Worm (Caenorhabditis elegans) whole organism, L4 larva: ENCODE results near the gene Y41C4A.7.

Experiments used
- F26F4.8 ChIP-seq: fragments of 200-800 bp; sonication (Bioruptor generic); conservative IDR thresholded peaks from 2 replicates; pipeline ENCODE4 v1.3.6; 2022; ENCODE audit warnings: missing genetic modification characterization, missing compliant biosample characterization
- T20F7.1 ChIP-seq: fragments of 200-800 bp; sonication (Bioruptor generic); optimal IDR thresholded peaks from 2 replicates; lab custom pipeline; 2018; ENCODE audit warnings: mild to moderate bottlenecking, missing genetic modification characterization, missing compliant biosample characterization
- ceh-82 ChIP-seq: sonication (generic microtip); optimal IDR thresholded peaks from 2 replicates; lab custom pipeline; 2017; ENCODE audit warnings: missing biosample characterization, missing genetic modification characterization
- lin-13 ChIP-seq: fragments of 150-350 bp; optimal IDR thresholded peaks from 2 replicates; lab custom pipeline; 2014; ENCODE audit warnings: missing biosample characterization, missing genetic modification reagents, missing genetic modification characterization
- mdt-29 ChIP-seq: fragments of 200-800 bp; sonication (Bioruptor generic); IDR thresholded peaks from 2 replicates; pipeline ENCODE4 v1.3.6; 2022; ENCODE audit warnings: missing genetic modification reagents, missing genetic modification characterization, missing compliant biosample characterization
- nhr-111 ChIP-seq: fragments of 200-800 bp; sonication (Bioruptor generic); optimal IDR thresholded peaks from 2 replicates; lab custom pipeline; 2018; ENCODE audit warnings: mild to moderate bottlenecking, missing genetic modification characterization, missing compliant biosample characterization
- snpc-1.2 ChIP-seq: fragments of 200-800 bp; sonication (Bioruptor generic); IDR thresholded peaks from 2 replicates; pipeline ENCODE4 v1.3.6; 2022; ENCODE audit warnings: missing genetic modification reagents, missing genetic modification characterization, missing compliant biosample characterization
- unc-130 ChIP-seq: sonication (generic microtip); optimal IDR thresholded peaks from 2 replicates; lab custom pipeline; 2016; ENCODE audit warnings: missing genetic modification reagents, missing genetic modification characterization, missing compliant biosample characterization
- unc-39 ChIP-seq: sonication (generic microtip); optimal IDR thresholded peaks from 2 replicates; lab custom pipeline; 2017; ENCODE audit warnings: missing biosample characterization, missing genetic modification characterization

DNA sequence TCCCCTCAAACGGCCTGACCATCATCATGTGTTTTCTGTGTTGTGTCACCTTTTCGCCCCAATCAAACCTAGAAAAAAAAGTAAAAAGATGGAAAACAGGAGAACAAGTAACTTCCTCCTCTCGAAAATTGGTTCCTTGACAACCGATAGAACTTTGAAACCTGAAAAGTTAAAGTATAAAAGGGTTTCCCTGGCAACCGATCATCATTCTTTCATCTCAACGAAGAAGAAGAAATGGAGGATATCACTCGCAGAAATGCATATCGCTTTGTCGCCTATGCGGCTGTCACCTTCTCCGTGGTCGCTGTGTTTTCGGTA is 5.1 kb downstream of the Y41C4A.7 start, which contains the start of gene col-95:
- TF ChIP-seq F26F4.8 (GFP tag; lab: Robert Waterston, UW) = no peak
- no peak for TF ChIP-seq snpc-1.2
- no peak for TF ChIP-seq unc-130 (GFP tag; lab: Kevin White, UChicago)
- TF ChIP-seq ceh-82 (tag; lab: Kevin White, UChicago) = no peak
- no peak for TF ChIP-seq T20F7.1 (GFP tag; lab: Kevin White, UChicago)
- TF ChIP-seq unc-39 (tag; lab: Kevin White, UChicago) = no peak
- TF ChIP-seq nhr-111 (GFP tag; lab: Kevin White, UChicago) = no peak
- TF ChIP-seq mdt-29 = no peak
- no peak for TF ChIP-seq lin-13 (GFP tag; lab: Kevin White, UChicago)
